Worm (Caenorhabditis elegans) whole organism, late embryonic: ENCODE data around the gene szy-20.

ENCODE experiments used
- ceh-9 ChIP-seq: sonication (generic microtip); optimal IDR thresholded peaks from 2 replicates; lab custom pipeline; 2016; ENCODE audit warnings: mild to moderate bottlenecking, missing genetic modification characterization, inconsistent platforms, missing compliant biosample characterization
- fkh-10 ChIP-seq: fragments of 150-350 bp; optimal IDR thresholded peaks from 2 replicates; lab custom pipeline; 2014; ENCODE audit warnings: missing biosample characterization, missing genetic modification reagents, missing genetic modification characterization
- lin-11 ChIP-seq: fragments of 200-800 bp; sonication (Bioruptor generic); optimal IDR thresholded peaks from 2 replicates; lab custom pipeline; 2018; ENCODE audit warnings: mild to moderate bottlenecking, missing genetic modification characterization, missing compliant biosample characterization
- nhr-11 ChIP-seq: fragments of 150-350 bp; optimal IDR thresholded peaks from 2 replicates; lab custom pipeline; 2014; ENCODE audit warnings: missing biosample characterization, missing genetic modification characterization
- pqm-1 ChIP-seq: sonication (generic microtip); optimal IDR thresholded peaks from 2 replicates; lab custom pipeline; 2016; ENCODE audit warnings: missing genetic modification characterization, missing compliant biosample characterization
- tbx-7 ChIP-seq: sonication (generic microtip); optimal IDR thresholded peaks from 2 replicates; lab custom pipeline; 2016; ENCODE audit warnings: missing genotype, missing genetic modification characterization, missing compliant biosample characterization
- unc-55 ChIP-seq: sonication (generic microtip); optimal IDR thresholded peaks from 2 replicates; lab custom pipeline; 2017; ENCODE audit warnings: missing biosample characterization, missing genetic modification reagents, missing genetic modification characterization

ce11 chrII:8947391-8947790 is 21.7 kb downstream of the szy-20 start, which contains the start of gene cutl-15:
- TF ChIP-seq lin-11 (tag; lab: Kevin White, UChicago) (no peak), unc-55 (GFP tag; lab: Kevin White, UChicago) (no peak), nhr-11 (no peak), pqm-1 (tag; lab: Kevin White, UChicago) (no peak), fkh-10 (GFP tag; lab: Kevin White, UChicago) (no peak), ceh-9 (tag; lab: Kevin White, UChicago) (no peak), tbx-7 (tag; lab: Kevin White, UChicago) (no peak)
